Worm (Caenorhabditis elegans): ENCODE data around the gene ZK180.6.

ZK180.6 gene

ce11 chrIV:4526724-4527123 is 1.9 kb upstream of the ZK180.6 start:
- no peak for TF ChIP-seq ZK185.1 (tag; optimal IDR thresholded peaks at IDR 0.05; ENCODE audit: poor library complexity, severe bottlenecking)
- no peak for TF ChIP-seq nfya-2 (GFP tag; IDR thresholded peaks at IDR 0.05)
- no peak for TF ChIP-seq egl-44 (GFP tag; IDR thresholded peaks at IDR 0.05)
- TF ChIP-seq lsy-27 (tag; optimal IDR thresholded peaks at IDR 0.05; ENCODE audit: borderline replicate concordance, insufficient read depth) = no peak
- TF ChIP-seq B0336.3 (GFP tag; IDR thresholded peaks at IDR 0.05) = no peak
- no peak for TF ChIP-seq repo-1 (tag; optimal IDR thresholded peaks at IDR 0.05)
- TF ChIP-seq ama-1 (optimal IDR thresholded peaks at IDR 0.05) = no peak
- TF ChIP-seq ama-1 (GFP tag; optimal IDR thresholded peaks at IDR 0.05) = no peak
- no peak for TF ChIP-seq madf-6 (GFP tag; IDR thresholded peaks at IDR 0.05)
- no peak for TF ChIP-seq sea-2 (GFP tag; IDR thresholded peaks at IDR 0.05)
- TF ChIP-seq pbrm-1 (GFP tag; IDR thresholded peaks at IDR 0.05) = no peak
- TF ChIP-seq F39B2.1 (GFP tag; IDR thresholded peaks at IDR 0.05) = no peak

- no peak for TF ChIP-seq F52B5.7 (tag; optimal IDR thresholded peaks at IDR 0.05)
- no peak for TF ChIP-seq snpc-1.3 (tag; optimal IDR thresholded peaks at IDR 0.05; ENCODE audit: insufficient read depth)
- no peak for TF ChIP-seq atf-7 (tag; optimal IDR thresholded peaks at IDR 0.05)
- no peak for TF ChIP-seq D2030.7 (GFP tag; IDR thresholded peaks at IDR 0.05)
- TF ChIP-seq sea-2 (GFP tag; IDR thresholded peaks at IDR 0.05) = no peak
Measured at ce11 chrIV:4526028-4526427, 1.2 kb upstream of the ZK180.6 start.

- no peak for TF ChIP-seq B0035.1 (tag; optimal IDR thresholded peaks at IDR 0.05)
- no peak for TF ChIP-seq tlf-1 (GFP tag; optimal IDR thresholded peaks at IDR 0.05)
- TF ChIP-seq egrh-3 (GFP tag; IDR thresholded peaks at IDR 0.05) = peak; percentile 54; the same call in 1 of the 2 replicates
- no peak for TF ChIP-seq lag-1 (GFP tag; IDR thresholded peaks at IDR 0.05)
- peak; percentile 73; the same call in 1 of the 2 replicates for TF ChIP-seq zfh-2 (GFP tag; conservative IDR thresholded peaks at IDR 0.05)
Measured at ce11 chrIV:4523461-4523860, 1.4 kb downstream of the ZK180.6 start.

- no peak for TF ChIP-seq ceh-79 (tag; optimal IDR thresholded peaks at IDR 0.05)
- TF ChIP-seq zfh-2 (GFP tag; conservative IDR thresholded peaks at IDR 0.05) = 0 out of 2 replicates have a peak, but pooled peaks have one; percentile 20
Measured at ce11 chrIV:4519714-4520113, 5.1 kb downstream of the ZK180.6 start.

ce11 chrIV:4518111-4518510 is 6.7 kb downstream of the ZK180.6 start:
- TF ChIP-seq madf-10 (tag; optimal IDR thresholded peaks at IDR 0.05) = no peak
- TF ChIP-seq lin-35 (GFP tag; optimal IDR thresholded peaks at IDR 0.05) = no peak
- TF ChIP-seq snpc-3.4 (tag; optimal IDR thresholded peaks at IDR 0.05) = no peak
- TF ChIP-seq fkh-3 (tag; optimal IDR thresholded peaks at IDR 0.05) = no peak
- TF ChIP-seq attf-3 (GFP tag; conservative IDR thresholded peaks at IDR 0.05) = no peak
- no peak for TF ChIP-seq snpc-4 (GFP tag; optimal IDR thresholded peaks at IDR 0.05)
- no peak for TF ChIP-seq snpc-4 (tag; optimal IDR thresholded peaks at IDR 0.05)

- TF ChIP-seq hmg-20 (GFP tag; IDR thresholded peaks at IDR 0.05) = no peak
- TF ChIP-seq ztf-22 (GFP tag; optimal IDR thresholded peaks at IDR 0.05) = no peak
- TF ChIP-seq nhr-179 (tag; optimal IDR thresholded peaks at IDR 0.05) = no peak
- no peak for TF ChIP-seq attf-3 (GFP tag; conservative IDR thresholded peaks at IDR 0.05)
- TF ChIP-seq madf-3 (GFP tag; IDR thresholded peaks at IDR 0.05) = 0 out of 2 replicates have a peak, but pooled peaks have one; percentile 42
- no peak for TF ChIP-seq hlh-26 (GFP tag; conservative IDR thresholded peaks at IDR 0.05)
Measured at ce11 chrIV:4517066-4517465, 7.8 kb downstream of the ZK180.6 start, which contains the start of gene ZK180.5. TSS of gene ZK180.5 (minus strand) at chrIV:4517166.

All from whole organism, young adult.